Worm (Caenorhabditis elegans) whole organism, L3 larva: ENCODE data around the gene dnj-15.

Experiments
- R02D3.7 ChIP-seq: fragments of 150-350 bp; optimal IDR thresholded peaks from 2 replicates; lab custom pipeline; 2014; ENCODE audit warnings: missing biosample characterization, missing genetic modification characterization
- ZK546.5 ChIP-seq: sonication (generic microtip); optimal IDR thresholded peaks from 2 replicates; lab custom pipeline; 2017; ENCODE audit warnings: missing biosample characterization, missing genetic modification characterization
- aly-2 ChIP-seq: fragments of 150-350 bp; optimal IDR thresholded peaks from 2 replicates; lab custom pipeline; 2014; ENCODE audit warnings: missing biosample characterization, missing genetic modification characterization
- ama-1 ChIP-seq: fragments of 150-350 bp; optimal IDR thresholded peaks from 2 replicates; lab custom pipeline; 2018
- ceh-16 ChIP-seq: sonication (generic microtip); optimal IDR thresholded peaks from 2 replicates; lab custom pipeline; 2017; ENCODE audit warnings: missing biosample characterization, missing genetic modification characterization
- ceh-28 ChIP-seq: fragments of 150-350 bp; optimal IDR thresholded peaks from 2 replicates; lab custom pipeline; 2014; ENCODE audit warnings: missing biosample characterization, missing genetic modification reagents, missing genetic modification characterization
- ceh-82 ChIP-seq: fragments of 150-350 bp; optimal IDR thresholded peaks from 2 replicates; lab custom pipeline; 2014; ENCODE audit warnings: missing biosample characterization, missing genetic modification characterization
- ceh-9 ChIP-seq: sonication (generic microtip); optimal IDR thresholded peaks from 2 replicates; lab custom pipeline; 2018; ENCODE audit warnings: missing biosample characterization, missing genetic modification characterization
- egl-27 ChIP-seq: sonication (generic microtip); optimal IDR thresholded peaks from 4 replicates; lab custom pipeline; 2017; ENCODE audit warnings: missing biosample characterization, missing genetic modification reagents, missing genetic modification characterization
- egl-5 ChIP-seq: fragments of 150-350 bp; optimal IDR thresholded peaks from 2 replicates; lab custom pipeline; 2017; ENCODE audit warnings: missing biosample characterization, missing genetic modification reagents, missing genetic modification characterization, inconsistent platforms
- elt-1 ChIP-seq: fragments of 150-350 bp; optimal IDR thresholded peaks from 2 replicates; lab custom pipeline; 2014; ENCODE audit warnings: missing biosample characterization, missing genetic modification characterization
- elt-2 ChIP-seq: sonication (generic microtip); optimal IDR thresholded peaks from 2 replicates; lab custom pipeline; 2016; ENCODE audit warnings: missing genetic modification reagents, mild to moderate bottlenecking, missing genetic modification characterization, missing compliant biosample characterization
- eor-1 ChIP-seq, 2 experiments: fragments of 150-350 bp; optimal IDR thresholded peaks; 2 replicates each; lab custom pipeline; 2014 to 2018; ENCODE audit warnings: missing biosample characterization in 2 of 2, missing genetic modification characterization in 2 of 2
- fkh-2 ChIP-seq: fragments of 150-350 bp; optimal IDR thresholded peaks from 2 replicates; lab custom pipeline; 2014; ENCODE audit warnings: missing biosample characterization, missing genetic modification reagents, missing genetic modification characterization
- jun-1 ChIP-seq: fragments of 150-350 bp; optimal IDR thresholded peaks from 2 replicates; lab custom pipeline; 2014; ENCODE audit warnings: missing biosample characterization, missing genetic modification reagents, missing genetic modification characterization
- lin-15B ChIP-seq: fragments of 150-350 bp; optimal IDR thresholded peaks from 2 replicates; lab custom pipeline; 2014; ENCODE audit warnings: missing biosample characterization, missing genetic modification characterization
- lin-39 ChIP-seq: fragments of 150-350 bp; optimal IDR thresholded peaks from 2 replicates; lab custom pipeline; 2018; ENCODE audit warnings: missing biosample characterization, missing genetic modification reagents, missing genetic modification characterization
- lsy-12 ChIP-seq: sonication (generic microtip); optimal IDR thresholded peaks from 2 replicates; lab custom pipeline; 2016; ENCODE audit warnings: mild to moderate bottlenecking, missing genetic modification characterization, missing compliant biosample characterization
- mdl-1 ChIP-seq: fragments of 150-350 bp; optimal IDR thresholded peaks from 2 replicates; lab custom pipeline; 2014; ENCODE audit warnings: missing biosample characterization, missing genetic modification characterization
- mml-1 ChIP-seq: fragments of 150-350 bp; sonication (generic microtip); optimal IDR thresholded peaks from 3 replicates; lab custom pipeline; 2014; ENCODE audit warnings: missing biosample characterization, missing genetic modification characterization
- nfya-1 ChIP-seq: sonication (generic microtip); optimal IDR thresholded peaks from 2 replicates; lab custom pipeline; 2017; ENCODE audit warnings: missing genetic modification characterization, mild to moderate bottlenecking, missing compliant biosample characterization, antibody characterized with exemption, moderate library complexity; ENCODE audit not compliant: insufficient read depth
- nhr-11 ChIP-seq: fragments of 150-350 bp; optimal IDR thresholded peaks from 2 replicates; lab custom pipeline; 2014; ENCODE audit warnings: missing biosample characterization, missing genetic modification characterization
- nhr-23 ChIP-seq: fragments of 150-350 bp; optimal IDR thresholded peaks from 2 replicates; lab custom pipeline; 2014; ENCODE audit warnings: missing biosample characterization, missing genetic modification reagents, missing genetic modification characterization
- nhr-237 ChIP-seq: fragments of 150-350 bp; optimal IDR thresholded peaks from 2 replicates; lab custom pipeline; 2014; ENCODE audit warnings: missing biosample characterization, missing genetic modification characterization
- nhr-28 ChIP-seq: fragments of 150-350 bp; optimal IDR thresholded peaks from 2 replicates; lab custom pipeline; 2014; ENCODE audit warnings: missing biosample characterization, missing genetic modification characterization
- nhr-43 ChIP-seq: sonication (generic microtip); optimal IDR thresholded peaks from 2 replicates; lab custom pipeline; 2016; ENCODE audit warnings: mild to moderate bottlenecking, missing genetic modification characterization, missing compliant biosample characterization; ENCODE audit not compliant: poor library complexity, severe bottlenecking
- nhr-76 ChIP-seq: fragments of 150-350 bp; sonication (generic microtip); optimal IDR thresholded peaks from 5 replicates; lab custom pipeline; 2014; ENCODE audit warnings: missing biosample characterization, missing genetic modification characterization
- pha-4 ChIP-seq: fragments of 150-350 bp; optimal IDR thresholded peaks from 2 replicates; lab custom pipeline; 2014; ENCODE audit warnings: missing biosample characterization, missing genetic modification reagents, missing genetic modification characterization
- pqm-1 ChIP-seq: fragments of 150-350 bp; optimal IDR thresholded peaks from 2 replicates; lab custom pipeline; 2017; ENCODE audit warnings: missing biosample characterization, missing genetic modification characterization, inconsistent platforms
- sea-2 ChIP-seq: fragments of 150-350 bp; sonication (generic microtip); optimal IDR thresholded peaks from 4 replicates; lab custom pipeline; 2014; ENCODE audit warnings: missing biosample characterization, missing genetic modification reagents, missing genetic modification characterization
- skn-1 ChIP-seq: fragments of 150-350 bp; optimal IDR thresholded peaks from 2 replicates; lab custom pipeline; 2014; ENCODE audit warnings: missing biosample characterization, missing genetic modification characterization
- snpc-4 ChIP-seq: fragments of 150-350 bp; optimal IDR thresholded peaks from 2 replicates; lab custom pipeline; 2014; ENCODE audit warnings: missing biosample characterization, missing genetic modification characterization
- tbx-2 ChIP-seq: sonication (generic microtip); optimal IDR thresholded peaks from 2 replicates; lab custom pipeline; 2016; ENCODE audit warnings: mild to moderate bottlenecking, missing genetic modification characterization, missing compliant biosample characterization
- unc-39 ChIP-seq: sonication (generic microtip); optimal IDR thresholded peaks from 4 replicates; lab custom pipeline; 2017; ENCODE audit warnings: missing biosample characterization, missing genetic modification characterization
- unc-62 ChIP-seq: fragments of 150-350 bp; sonication (generic microtip); optimal IDR thresholded peaks from 4 replicates; lab custom pipeline; 2014; ENCODE audit warnings: missing biosample characterization, missing genetic modification reagents, missing genetic modification characterization
- ztf-11 ChIP-seq: fragments of 150-350 bp; optimal IDR thresholded peaks from 2 replicates; lab custom pipeline; 2014; ENCODE audit warnings: missing biosample characterization, missing genetic modification characterization

dnj-15 gene

DNA sequence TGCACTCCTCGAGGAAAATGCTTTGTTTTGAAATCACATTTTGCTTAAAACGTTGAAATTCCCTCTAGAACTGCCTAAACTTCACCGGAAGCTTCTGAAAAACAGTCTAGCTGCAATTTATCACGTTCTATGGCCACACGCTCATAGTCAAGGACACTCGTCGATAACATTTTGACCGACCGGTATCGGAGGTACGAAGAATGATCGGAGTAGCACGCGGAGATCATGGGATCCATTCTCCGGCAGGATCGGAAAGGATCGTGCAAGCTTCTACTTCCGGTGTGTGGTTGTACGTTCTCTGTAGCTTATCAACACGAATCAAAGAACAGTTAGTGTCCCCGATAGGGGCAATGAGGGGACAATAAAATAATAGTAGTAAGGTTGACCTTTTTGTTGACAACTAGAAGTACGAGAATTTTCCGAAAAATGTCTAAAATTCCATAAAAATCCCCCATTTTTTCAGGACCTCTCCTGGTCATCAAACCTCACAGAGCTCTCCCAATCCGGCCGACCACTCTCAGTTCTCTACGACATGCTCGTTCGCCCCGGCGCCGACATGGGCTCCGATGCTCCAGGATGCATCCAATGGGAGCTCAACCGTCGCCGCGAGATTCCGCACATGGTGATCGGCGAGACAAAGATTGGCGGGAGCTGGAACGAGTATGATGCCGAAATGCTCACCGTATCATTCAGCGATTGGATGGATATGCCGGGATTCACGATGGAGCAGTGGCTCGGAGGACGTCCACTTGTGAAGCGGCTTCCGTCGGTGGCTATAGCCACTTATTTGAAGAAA lies 40.1 kb downstream of the dnj-15 start:
- peak; percentile 78 for TF ChIP-seq nhr-23
- TF ChIP-seq lin-15B, result no peak
- TF ChIP-seq nhr-11 (tag; lab: Kevin White, UChicago), result no peak
- no peak for TF ChIP-seq snpc-4 (tag; lab: Kevin White, UChicago)
- peak; percentile 82 for TF ChIP-seq nhr-43 (tag; lab: Kevin White, UChicago)
- TF ChIP-seq egl-27, result no peak
- TF ChIP-seq unc-39 (tag; lab: Kevin White, UChicago), result no peak
- no peak for TF ChIP-seq ceh-9 (tag; lab: Kevin White, UChicago)
- no peak for TF ChIP-seq nhr-76 (tag; lab: Kevin White, UChicago)
- peak; percentile 33 for TF ChIP-seq elt-2 (tag; lab: Kevin White, UChicago)
- TF ChIP-seq pqm-1 (tag; lab: Kevin White, UChicago), result no peak
- TF ChIP-seq jun-1 (tag; lab: Kevin White, UChicago), result no peak
- no peak for TF ChIP-seq ztf-11
- no peak for TF ChIP-seq nhr-28
- peak; percentile 41 for TF ChIP-seq mdl-1 (tag; lab: Kevin White, UChicago)
- no peak for TF ChIP-seq sea-2
- TF ChIP-seq R02D3.7, result no peak
- TF ChIP-seq, all 47 proteins: peak for 4

- TF ChIP-seq elt-2 (tag; lab: Kevin White, UChicago) (no peak), unc-62 (no peak), sea-2 (no peak), mml-1 (tag; lab: Kevin White, UChicago) (no peak), nhr-76 (tag; lab: Kevin White, UChicago) (no peak), unc-39 (tag; lab: Kevin White, UChicago) (no peak), ama-1 (lab: Kevin White, UChicago) (peak; percentile 63), nfya-1 (tag; lab: Kevin White, UChicago) (no peak), egl-5 (tag; lab: Kevin White, UChicago) (no peak)
These were observed 42.1 kb downstream of the dnj-15 start for ce11 chrIV:4218276-4218675.

DNA sequence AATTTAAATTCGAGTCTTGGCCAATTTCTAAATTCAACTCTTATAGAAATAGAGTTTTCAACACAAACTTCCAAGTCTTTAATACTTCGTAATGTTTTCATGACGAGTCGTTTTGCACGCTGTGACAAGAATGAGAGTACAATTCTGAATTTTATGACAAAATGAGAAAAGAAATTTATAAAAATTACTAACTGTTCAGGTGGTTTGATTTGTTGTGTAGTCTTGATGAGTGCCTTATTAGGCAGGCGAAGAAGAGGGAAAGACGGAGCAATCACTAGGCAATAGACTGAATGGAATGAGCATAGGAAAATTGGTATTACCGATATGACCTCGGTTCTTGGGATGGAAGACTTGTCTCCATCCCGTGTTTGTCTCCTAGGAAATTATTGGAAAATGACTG lies 43.8 kb downstream of the dnj-15 start, which contains the start of gene F30B5.11:
F30B5.11 (minus strand) TSS at position 101 of the 400 bp plus-strand sequence.
- TF ChIP-seq nhr-43 (tag; lab: Kevin White, UChicago), result no peak
- no peak for TF ChIP-seq lsy-12 (tag; lab: Kevin White, UChicago)
- TF ChIP-seq snpc-4 (tag; lab: Kevin White, UChicago), result no peak
- TF ChIP-seq R02D3.7, result no peak
- no peak for TF ChIP-seq ceh-16 (tag; lab: Kevin White, UChicago)
- no peak for TF ChIP-seq nfya-1 (tag; lab: Kevin White, UChicago)
- no peak for TF ChIP-seq unc-39 (tag; lab: Kevin White, UChicago)
- TF ChIP-seq lin-39 (tag; lab: Kevin White, UChicago), result no peak

- TF ChIP-seq egl-5 (tag; lab: Kevin White, UChicago) (no peak), jun-1 (tag; lab: Kevin White, UChicago) (no peak), tbx-2 (tag; lab: Kevin White, UChicago) (no peak), pqm-1 (tag; lab: Kevin White, UChicago) (no peak), lin-39 (tag; lab: Kevin White, UChicago) (no peak), fkh-2 (tag; lab: Kevin White, UChicago) (no peak), ceh-82 (no peak), nhr-43 (tag; lab: Kevin White, UChicago) (no peak), lsy-12 (tag; lab: Kevin White, UChicago) (no peak), eor-1 (tag; optimal IDR thresholded peaks at IDR 0.05; lab: Kevin White, UChicago) (no peak), aly-2 (tag; lab: Kevin White, UChicago) (no peak), elt-2 (tag; lab: Kevin White, UChicago) (no peak), ceh-16 (tag; lab: Kevin White, UChicago) (no peak)
These were observed 49.7 kb downstream of the dnj-15 start, which contains the start of gene srbc-71 for ce11 chrIV:4225851-4226250. Gene srbc-71 (minus strand): TSS chrIV:4225951.

- TF ChIP-seq ceh-28 (tag; lab: Kevin White, UChicago), result no peak
- TF ChIP-seq nhr-28, result no peak
- no peak for TF ChIP-seq nhr-237 (tag; lab: Kevin White, UChicago)
- no peak for TF ChIP-seq pqm-1 (tag; lab: Kevin White, UChicago)
- no peak for TF ChIP-seq lin-15B
- TF ChIP-seq ZK546.5 (tag; lab: Kevin White, UChicago), result no peak
- TF ChIP-seq pha-4 (tag; lab: Kevin White, UChicago), result no peak
- TF ChIP-seq unc-39 (tag; lab: Kevin White, UChicago), result no peak
- no peak for TF ChIP-seq skn-1 (tag; lab: Kevin White, UChicago)
- no peak for TF ChIP-seq nhr-11 (tag; lab: Kevin White, UChicago)
- no peak for TF ChIP-seq ceh-16 (tag; lab: Kevin White, UChicago)
- TF ChIP-seq elt-1 (tag; lab: Kevin White, UChicago), result no peak
- no peak for TF ChIP-seq ceh-82
- TF ChIP-seq, all 47 proteins: peak for 0
These were observed 51.7 kb downstream of the dnj-15 start, which contains the start of gene srbc-70 for ce11 chrIV:4227917-4228316. Gene srbc-70 (minus strand): TSS chrIV:4228017.
